Fruit fly (Drosophila melanogaster) whole organism, prepupa: ENCODE data around the gene Samuel.

ENCODE experiments used
- Blimp-1 ChIP-seq: fragments of 200-800 bp; sonication (Bioruptor generic); optimal IDR thresholded peaks from 3 replicates; lab custom pipeline; 2017; ENCODE audit warnings: missing biosample characterization, missing genetic modification characterization, mild to moderate bottlenecking, moderate library complexity, missing genetic modification reagents
- CG10631 ChIP-seq: fragments of 200-800 bp; sonication (Bioruptor generic); optimal IDR thresholded peaks from 2 replicates; lab custom pipeline; 2016; ENCODE audit warnings: missing biosample characterization, missing genetic modification characterization
- CG10669 ChIP-seq: fragments of 200-800 bp; sonication (Bioruptor generic); optimal IDR thresholded peaks from 3 replicates; lab custom pipeline; 2018; ENCODE audit warnings: missing biosample characterization, mild to moderate bottlenecking, missing genetic modification characterization, moderate library complexity
- CG11294 ChIP-seq: fragments of 200-800 bp; sonication (Bioruptor generic); IDR thresholded peaks from 2 replicates; pipeline ENCODE4 v1.3.6; 2022; ENCODE audit warnings: missing biosample characterization, missing genetic modification characterization
- CG11902 ChIP-seq: fragments of 200-800 bp; sonication (Bioruptor generic); optimal IDR thresholded peaks from 3 replicates; lab custom pipeline; 2016; ENCODE audit warnings: missing biosample characterization, missing genetic modification characterization
- CG15336 ChIP-seq: fragments of 200-800 bp; sonication (Bioruptor generic); IDR thresholded peaks from 2 replicates; pipeline ENCODE4 v1.3.6; 2022; ENCODE audit warnings: missing biosample characterization, missing genetic modification characterization
- CG1621 ChIP-seq: fragments of 200-800 bp; sonication (Bioruptor generic); optimal IDR thresholded peaks from 3 replicates; lab custom pipeline; 2018; ENCODE audit warnings: missing biosample characterization, mild to moderate bottlenecking, missing genetic modification characterization
- CG16779 ChIP-seq: fragments of 200-800 bp; sonication (Bioruptor generic); optimal IDR thresholded peaks from 3 replicates; lab custom pipeline; 2017; ENCODE audit warnings: missing biosample characterization, mild to moderate bottlenecking, missing genetic modification characterization
- CG3032 ChIP-seq: fragments of 200-800 bp; optimal IDR thresholded peaks from 2 replicates; lab custom pipeline; 2019; ENCODE audit warnings: missing biosample characterization, mild to moderate bottlenecking, missing genetic modification characterization, moderate library complexity
- CG31627 ChIP-seq: fragments of 200-800 bp; sonication (Bioruptor generic); optimal IDR thresholded peaks from 3 replicates; lab custom pipeline; 2016; ENCODE audit warnings: missing biosample characterization, missing genetic modification characterization
- CG32006 ChIP-seq: fragments of 200-800 bp; sonication (Bioruptor generic); optimal IDR thresholded peaks from 3 replicates; lab custom pipeline; 2017; ENCODE audit warnings: missing biosample characterization, mild to moderate bottlenecking, missing genetic modification characterization
- CG3919 ChIP-seq: fragments of 200-800 bp; sonication (Bioruptor generic); optimal IDR thresholded peaks from 3 replicates; lab custom pipeline; 2016; ENCODE audit warnings: missing biosample characterization, missing genetic modification characterization
- CG6163 ChIP-seq: fragments of 200-800 bp; sonication (Bioruptor generic); IDR thresholded peaks from 3 replicates; pipeline ENCODE4 v1.3.6; 2022; ENCODE audit warnings: missing biosample characterization, missing genetic modification characterization
- CG6276 ChIP-seq: fragments of 200-800 bp; sonication (Bioruptor generic); optimal IDR thresholded peaks from 2 replicates; lab custom pipeline; 2017; ENCODE audit warnings: missing biosample characterization, mild to moderate bottlenecking, missing genetic modification characterization
- CG6792 ChIP-seq: fragments of 200-800 bp; sonication (Bioruptor generic); optimal IDR thresholded peaks from 3 replicates; lab custom pipeline; 2016; ENCODE audit warnings: missing biosample characterization, missing genetic modification characterization
- CG6808 ChIP-seq: fragments of 200-800 bp; sonication (Bioruptor generic); optimal IDR thresholded peaks from 3 replicates; lab custom pipeline; 2017; ENCODE audit warnings: missing biosample characterization, missing genetic modification characterization, mild to moderate bottlenecking, moderate library complexity, missing genetic modification reagents
- CG6854 ChIP-seq: fragments of 200-800 bp; sonication (Bioruptor generic); optimal IDR thresholded peaks from 2 replicates; lab custom pipeline; 2017; ENCODE audit warnings: missing biosample characterization, mild to moderate bottlenecking, missing genetic modification characterization
- CG7368 ChIP-seq: fragments of 200-800 bp; sonication (Bioruptor generic); optimal IDR thresholded peaks from 3 replicates; lab custom pipeline; 2016; ENCODE audit warnings: missing biosample characterization, missing genetic modification characterization
- CG8119 ChIP-seq: fragments of 200-800 bp; sonication (Bioruptor generic); IDR thresholded peaks from 3 replicates; pipeline ENCODE4 v1.3.6; 2022; ENCODE audit warnings: missing biosample characterization, missing genetic modification characterization
- CG8319 ChIP-seq: fragments of 200-800 bp; sonication (Bioruptor generic); optimal IDR thresholded peaks from 3 replicates; lab custom pipeline; 2016; ENCODE audit warnings: missing biosample characterization, missing genetic modification characterization
- CG8632 ChIP-seq: fragments of 200-800 bp; sonication (Bioruptor generic); optimal IDR thresholded peaks from 3 replicates; lab custom pipeline; 2016; ENCODE audit warnings: missing biosample characterization, missing genetic modification characterization
- Eip75B ChIP-seq: fragments of 200-800 bp; sonication (Bioruptor generic); optimal IDR thresholded peaks from 3 replicates; lab custom pipeline; 2016; ENCODE audit warnings: missing biosample characterization, missing genetic modification characterization
- Eip78C ChIP-seq: fragments of 200-800 bp; sonication (Bioruptor generic); peaks from one replicate; lab custom pipeline; 2016; ENCODE audit warnings: missing biosample characterization, missing genetic modification characterization
- Ets21C ChIP-seq: fragments of 200-800 bp; sonication (Bioruptor generic); optimal IDR thresholded peaks from 3 replicates; lab custom pipeline; 2016; ENCODE audit warnings: missing biosample characterization, missing genetic modification characterization
- Ets96B ChIP-seq: fragments of 200-800 bp; optimal IDR thresholded peaks from 2 replicates; lab custom pipeline; 2019; ENCODE audit warnings: missing biosample characterization, mild to moderate bottlenecking, missing genetic modification characterization, moderate library complexity
- Gug ChIP-seq: fragments of 200-800 bp; sonication (Bioruptor generic); IDR thresholded peaks from 2 replicates; pipeline ENCODE4 v1.3.6; 2022; ENCODE audit warnings: missing biosample characterization, missing genetic modification characterization
- Hr38 ChIP-seq: sonication (Bioruptor generic); optimal IDR thresholded peaks from 2 replicates; lab custom pipeline; 2016; ENCODE audit warnings: missing biosample characterization, missing genetic modification characterization
- Hr39 ChIP-seq: fragments of 200-800 bp; sonication (Bioruptor generic); optimal IDR thresholded peaks from 2 replicates; lab custom pipeline; 2016; ENCODE audit warnings: missing biosample characterization, missing genetic modification characterization
- Hr4 ChIP-seq: fragments of 200-800 bp; sonication (Bioruptor generic); optimal IDR thresholded peaks from 3 replicates; lab custom pipeline; 2016; ENCODE audit warnings: missing biosample characterization, missing genetic modification characterization
- Lpt ChIP-seq: fragments of 200-800 bp; sonication (Bioruptor generic); optimal IDR thresholded peaks from 3 replicates; lab custom pipeline; 2016; ENCODE audit warnings: missing biosample characterization, missing genetic modification characterization
- Met ChIP-seq: fragments of 200-800 bp; sonication (Bioruptor generic); optimal IDR thresholded peaks from 3 replicates; lab custom pipeline; 2016; ENCODE audit warnings: missing biosample characterization, missing genetic modification characterization
- OdsH ChIP-seq: fragments of 200-800 bp; sonication (Bioruptor generic); optimal IDR thresholded peaks from 3 replicates; lab custom pipeline; 2016; ENCODE audit warnings: missing biosample characterization, missing genetic modification characterization
- Sox102F ChIP-seq: fragments of 200-800 bp; sonication (Bioruptor generic); optimal IDR thresholded peaks from 2 replicates; lab custom pipeline; 2016; ENCODE audit warnings: missing biosample characterization, mild to moderate bottlenecking, missing genetic modification characterization
- Sox14 ChIP-seq: fragments of 200-800 bp; sonication (Bioruptor generic); optimal IDR thresholded peaks from 3 replicates; lab custom pipeline; 2016; ENCODE audit warnings: missing biosample characterization, missing genetic modification characterization
- Sox15 ChIP-seq: fragments of 200-800 bp; sonication (Bioruptor generic); optimal IDR thresholded peaks from 3 replicates; lab custom pipeline; 2016; ENCODE audit warnings: missing biosample characterization, missing genetic modification characterization
- acj6 ChIP-seq: fragments of 200-800 bp; sonication (Bioruptor generic); optimal IDR thresholded peaks from 3 replicates; lab custom pipeline; 2016; ENCODE audit warnings: missing biosample characterization, missing genetic modification characterization
- cyc ChIP-seq: fragments of 200-800 bp; sonication (Bioruptor generic); optimal IDR thresholded peaks from 3 replicates; lab custom pipeline; 2016; ENCODE audit warnings: missing biosample characterization, missing genetic modification characterization
- dac ChIP-seq: fragments of 200-800 bp; sonication (Bioruptor generic); optimal IDR thresholded peaks from 2 replicates; lab custom pipeline; 2017; ENCODE audit warnings: missing biosample characterization, mild to moderate bottlenecking, missing genetic modification characterization
- eg ChIP-seq: fragments of 200-800 bp; sonication (Bioruptor generic); IDR thresholded peaks from 3 replicates; pipeline ENCODE4 v1.3.6; 2022; ENCODE audit warnings: missing biosample characterization, missing genetic modification characterization
- esn ChIP-seq: fragments of 200-800 bp; sonication (Bioruptor generic); optimal IDR thresholded peaks from 2 replicates; lab custom pipeline; 2016; ENCODE audit warnings: missing biosample characterization, mild to moderate bottlenecking, missing genetic modification characterization, moderate library complexity
- fd59A ChIP-seq: fragments of 200-800 bp; sonication (Bioruptor generic); optimal IDR thresholded peaks from 2 replicates; lab custom pipeline; 2017; ENCODE audit warnings: missing biosample characterization, mild to moderate bottlenecking, missing genetic modification characterization, missing genetic modification reagents
- fd85E ChIP-seq: fragments of 200-800 bp; sonication (Bioruptor generic); optimal IDR thresholded peaks from 3 replicates; lab custom pipeline; 2016; ENCODE audit warnings: missing biosample characterization, missing genetic modification characterization
- fkh ChIP-seq: fragments of 200-800 bp; sonication (Bioruptor generic); optimal IDR thresholded peaks from 3 replicates; lab custom pipeline; 2017; ENCODE audit warnings: missing biosample characterization, mild to moderate bottlenecking, missing genetic modification characterization, moderate library complexity
- lz ChIP-seq: fragments of 200-800 bp; sonication (Bioruptor generic); optimal IDR thresholded peaks from 3 replicates; lab custom pipeline; 2016; ENCODE audit warnings: missing biosample characterization, missing genetic modification characterization
- net ChIP-seq: fragments of 200-800 bp; sonication (Bioruptor generic); optimal IDR thresholded peaks from 3 replicates; lab custom pipeline; 2016; ENCODE audit warnings: missing biosample characterization, missing genetic modification characterization
- pdm3 ChIP-seq: fragments of 200-800 bp; sonication (Bioruptor generic); optimal IDR thresholded peaks from 3 replicates; lab custom pipeline; 2016; ENCODE audit warnings: missing biosample characterization, missing genetic modification characterization
- salr ChIP-seq, 2 experiments: fragments of 200-800 bp; sonication (Bioruptor generic); optimal IDR thresholded peaks; 3 replicates each; lab custom pipeline; 2016 to 2018; ENCODE audit warnings: missing biosample characterization in 2 of 2, missing genetic modification characterization in 2 of 2, mild to moderate bottlenecking in 1 of 2
- spab ChIP-seq: fragments of 200-800 bp; sonication (Bioruptor generic); optimal IDR thresholded peaks from 2 replicates; lab custom pipeline; 2017; ENCODE audit warnings: missing biosample characterization, mild to moderate bottlenecking, missing genetic modification characterization, missing genetic modification reagents
- ss ChIP-seq, 2 experiments: fragments of 200-800 bp; sonication (Bioruptor generic); optimal IDR thresholded peaks; 2 replicates in 1 of 2; 3 replicates in 1 of 2; lab custom pipeline; 2017 to 2018; ENCODE audit warnings: mild to moderate bottlenecking in 2 of 2, missing biosample characterization in 2 of 2, missing genetic modification characterization in 2 of 2, moderate library complexity in 1 of 2
- svp ChIP-seq: fragments of 200-800 bp; sonication (Bioruptor generic); peaks from one replicate; lab custom pipeline; 2016; ENCODE audit warnings: missing biosample characterization, missing genetic modification characterization
- vri ChIP-seq: fragments of 200-800 bp; sonication (Bioruptor generic); optimal IDR thresholded peaks from 3 replicates; lab custom pipeline; 2016; ENCODE audit warnings: missing biosample characterization, mild to moderate bottlenecking, missing genetic modification characterization

The Samuel gene

dm6 chr2L:11044678-11045466 lies 21.9 kb downstream of the Samuel start:
- TF ChIP-seq CG3032 (tag; lab: Kevin White, UChicago) (peak; percentile 5), CG6854 (GFP tag; lab: Kevin White, UChicago) (no peak), CG10669 (GFP tag; lab: Kevin White, UChicago) (peak; percentile 6), CG6792 (peak; percentile 76), spab (GFP tag; lab: Kevin White, UChicago) (peak; percentile 30), CG6276 (GFP tag; lab: Kevin White, UChicago) (peak; percentile 68), cyc (peak; percentile 64), vri (peak; percentile 66), eg (GFP tag; lab: Robert Waterston, UW) (peak; percentile 75; the same call in 2 of the 3 replicates), CG15336 (GFP tag; lab: Robert Waterston, UW) (peak; percentile 81), CG8632 (peak; percentile 47), CG31627 (peak; percentile 83), CG10631 (GFP tag; lab: Kevin White, UChicago) (peak; percentile 67), net (peak; percentile 52), CG11294 (no peak; the same call in 1 of the 2 replicates), Ets21C (GFP tag; lab: Kevin White, UChicago) (peak; percentile 69), Ets96B (tag; lab: Kevin White, UChicago) (peak; percentile 35), CG8119 (peak; percentile 83), Sox15 (peak; percentile 46), fd59A (GFP tag; lab: Kevin White, UChicago) (no peak), salr (GFP tag; optimal IDR thresholded peaks at IDR 0.05; lab: Kevin White, UChicago) (peak in 1 of 2 experiments; percentile 37), svp (GFP tag; lab: Kevin White, UChicago) (peak; percentile 99), pdm3 (peak; percentile 79), fd85E (GFP tag; lab: Kevin White, UChicago) (peak; percentile 17), CG7368 (GFP tag; lab: Kevin White, UChicago) (peak; percentile 4), CG16779 (peak; percentile 66), CG11902 (GFP tag; lab: Kevin White, UChicago) (peak; percentile 49), fkh (GFP tag; lab: Kevin White, UChicago) (peak; percentile 98), Eip78C (GFP tag; lab: Kevin White, UChicago) (peak; percentile 79), Hr39 (GFP tag; lab: Kevin White, UChicago) (peak; percentile 80), Sox102F (GFP tag; lab: Kevin White, UChicago) (peak; percentile 82), acj6 (GFP tag; lab: Kevin White, UChicago) (peak; percentile 79), Hr38 (GFP tag; lab: Kevin White, UChicago) (no peak), lz (GFP tag; lab: Kevin White, UChicago) (peak; percentile 69), CG1621 (tag; lab: Kevin White, UChicago) (peak; percentile 39), dac (no peak), Blimp-1 (GFP tag; lab: Kevin White, UChicago) (no peak), CG32006 (GFP tag; lab: Kevin White, UChicago) (peak; percentile 75), Eip75B (GFP tag; lab: Kevin White, UChicago) (peak; percentile 32), CG8319 (no peak), Gug (GFP tag; lab: Robert Waterston, UW) (peak; percentile 51), CG3919 (GFP tag; lab: Kevin White, UChicago) (peak; percentile 31), CG6163 (GFP tag; lab: Robert Waterston, UW) (peak; percentile 79), Sox14 (GFP tag; lab: Kevin White, UChicago) (peak; percentile 66), Hr4 (GFP tag; lab: Kevin White, UChicago) (peak; percentile 41), ss (GFP tag; optimal IDR thresholded peaks at IDR 0.05; lab: Kevin White, UChicago) (peak; percentile 44 to 61), CG6808 (GFP tag; lab: Kevin White, UChicago) (peak; percentile 53), Lpt (peak; percentile 66), esn (peak; percentile 86), OdsH (GFP tag; lab: Kevin White, UChicago) (peak; percentile 78), Met (GFP tag; lab: Kevin White, UChicago) (peak; percentile 82)
